Fruit fly (Drosophila melanogaster) whole organism, prepupa: ENCODE data around the gene Coq7.

Experiments
- Blimp-1 ChIP-seq: fragments of 200-800 bp; sonication (Bioruptor generic); optimal IDR thresholded peaks from 3 replicates; lab custom pipeline; 2017; ENCODE audit warnings: missing biosample characterization, missing genetic modification characterization, mild to moderate bottlenecking, moderate library complexity, missing genetic modification reagents
- CG10631 ChIP-seq: fragments of 200-800 bp; sonication (Bioruptor generic); optimal IDR thresholded peaks from 2 replicates; lab custom pipeline; 2016; ENCODE audit warnings: missing biosample characterization, missing genetic modification characterization
- CG10669 ChIP-seq: fragments of 200-800 bp; sonication (Bioruptor generic); optimal IDR thresholded peaks from 3 replicates; lab custom pipeline; 2018; ENCODE audit warnings: missing biosample characterization, mild to moderate bottlenecking, missing genetic modification characterization, moderate library complexity
- CG11294 ChIP-seq: fragments of 200-800 bp; sonication (Bioruptor generic); IDR thresholded peaks from 2 replicates; pipeline ENCODE4 v1.3.6; 2022; ENCODE audit warnings: missing biosample characterization, missing genetic modification characterization
- CG15336 ChIP-seq: fragments of 200-800 bp; sonication (Bioruptor generic); IDR thresholded peaks from 2 replicates; pipeline ENCODE4 v1.3.6; 2022; ENCODE audit warnings: missing biosample characterization, missing genetic modification characterization
- CG1621 ChIP-seq: fragments of 200-800 bp; sonication (Bioruptor generic); optimal IDR thresholded peaks from 3 replicates; lab custom pipeline; 2018; ENCODE audit warnings: missing biosample characterization, mild to moderate bottlenecking, missing genetic modification characterization
- CG16779 ChIP-seq: fragments of 200-800 bp; sonication (Bioruptor generic); optimal IDR thresholded peaks from 3 replicates; lab custom pipeline; 2017; ENCODE audit warnings: missing biosample characterization, mild to moderate bottlenecking, missing genetic modification characterization
- CG3032 ChIP-seq: fragments of 200-800 bp; optimal IDR thresholded peaks from 2 replicates; lab custom pipeline; 2019; ENCODE audit warnings: missing biosample characterization, mild to moderate bottlenecking, missing genetic modification characterization, moderate library complexity
- CG31627 ChIP-seq: fragments of 200-800 bp; sonication (Bioruptor generic); optimal IDR thresholded peaks from 3 replicates; lab custom pipeline; 2016; ENCODE audit warnings: missing biosample characterization, missing genetic modification characterization
- CG32006 ChIP-seq: fragments of 200-800 bp; sonication (Bioruptor generic); optimal IDR thresholded peaks from 3 replicates; lab custom pipeline; 2017; ENCODE audit warnings: missing biosample characterization, mild to moderate bottlenecking, missing genetic modification characterization
- CG34406 ChIP-seq: fragments of 200-800 bp; sonication (Bioruptor generic); optimal IDR thresholded peaks from 3 replicates; lab custom pipeline; 2016; ENCODE audit warnings: missing biosample characterization, missing genetic modification characterization
- CG3919 ChIP-seq: fragments of 200-800 bp; sonication (Bioruptor generic); optimal IDR thresholded peaks from 3 replicates; lab custom pipeline; 2016; ENCODE audit warnings: missing biosample characterization, missing genetic modification characterization
- CG6163 ChIP-seq: fragments of 200-800 bp; sonication (Bioruptor generic); IDR thresholded peaks from 3 replicates; pipeline ENCODE4 v1.3.6; 2022; ENCODE audit warnings: missing biosample characterization, missing genetic modification characterization
- CG6276 ChIP-seq: fragments of 200-800 bp; sonication (Bioruptor generic); optimal IDR thresholded peaks from 2 replicates; lab custom pipeline; 2017; ENCODE audit warnings: missing biosample characterization, mild to moderate bottlenecking, missing genetic modification characterization
- CG6792 ChIP-seq: fragments of 200-800 bp; sonication (Bioruptor generic); optimal IDR thresholded peaks from 3 replicates; lab custom pipeline; 2016; ENCODE audit warnings: missing biosample characterization, missing genetic modification characterization
- CG6808 ChIP-seq: fragments of 200-800 bp; sonication (Bioruptor generic); optimal IDR thresholded peaks from 3 replicates; lab custom pipeline; 2017; ENCODE audit warnings: missing biosample characterization, missing genetic modification characterization, mild to moderate bottlenecking, moderate library complexity, missing genetic modification reagents
- CG6854 ChIP-seq: fragments of 200-800 bp; sonication (Bioruptor generic); optimal IDR thresholded peaks from 2 replicates; lab custom pipeline; 2017; ENCODE audit warnings: missing biosample characterization, mild to moderate bottlenecking, missing genetic modification characterization
- CG7368 ChIP-seq: fragments of 200-800 bp; sonication (Bioruptor generic); optimal IDR thresholded peaks from 3 replicates; lab custom pipeline; 2016; ENCODE audit warnings: missing biosample characterization, missing genetic modification characterization
- CG8119 ChIP-seq: fragments of 200-800 bp; sonication (Bioruptor generic); IDR thresholded peaks from 3 replicates; pipeline ENCODE4 v1.3.6; 2022; ENCODE audit warnings: missing biosample characterization, missing genetic modification characterization
- CG8319 ChIP-seq: fragments of 200-800 bp; sonication (Bioruptor generic); optimal IDR thresholded peaks from 3 replicates; lab custom pipeline; 2016; ENCODE audit warnings: missing biosample characterization, missing genetic modification characterization
- CG8632 ChIP-seq: fragments of 200-800 bp; sonication (Bioruptor generic); optimal IDR thresholded peaks from 3 replicates; lab custom pipeline; 2016; ENCODE audit warnings: missing biosample characterization, missing genetic modification characterization
- CG9139 ChIP-seq: fragments of 200-800 bp; sonication (Bioruptor generic); optimal IDR thresholded peaks from 3 replicates; lab custom pipeline; 2017; ENCODE audit warnings: missing biosample characterization, mild to moderate bottlenecking, missing genetic modification characterization
- Eip75B ChIP-seq: fragments of 200-800 bp; sonication (Bioruptor generic); optimal IDR thresholded peaks from 3 replicates; lab custom pipeline; 2016; ENCODE audit warnings: missing biosample characterization, missing genetic modification characterization
- Eip78C ChIP-seq: fragments of 200-800 bp; sonication (Bioruptor generic); peaks from one replicate; lab custom pipeline; 2016; ENCODE audit warnings: missing biosample characterization, missing genetic modification characterization
- Eip93F ChIP-seq: fragments of 200-800 bp; sonication (Bioruptor generic); optimal IDR thresholded peaks from 2 replicates; lab custom pipeline; 2016; ENCODE audit warnings: missing biosample characterization, mild to moderate bottlenecking, missing genetic modification characterization
- Ets21C ChIP-seq: fragments of 200-800 bp; sonication (Bioruptor generic); optimal IDR thresholded peaks from 3 replicates; lab custom pipeline; 2016; ENCODE audit warnings: missing biosample characterization, missing genetic modification characterization
- Ets96B ChIP-seq: fragments of 200-800 bp; optimal IDR thresholded peaks from 2 replicates; lab custom pipeline; 2019; ENCODE audit warnings: missing biosample characterization, mild to moderate bottlenecking, missing genetic modification characterization, moderate library complexity
- Gug ChIP-seq: fragments of 200-800 bp; sonication (Bioruptor generic); IDR thresholded peaks from 2 replicates; pipeline ENCODE4 v1.3.6; 2022; ENCODE audit warnings: missing biosample characterization, missing genetic modification characterization
- Hr38 ChIP-seq: sonication (Bioruptor generic); optimal IDR thresholded peaks from 2 replicates; lab custom pipeline; 2016; ENCODE audit warnings: missing biosample characterization, missing genetic modification characterization
- Hr39 ChIP-seq: fragments of 200-800 bp; sonication (Bioruptor generic); optimal IDR thresholded peaks from 2 replicates; lab custom pipeline; 2016; ENCODE audit warnings: missing biosample characterization, missing genetic modification characterization
- Hr4 ChIP-seq: fragments of 200-800 bp; sonication (Bioruptor generic); optimal IDR thresholded peaks from 3 replicates; lab custom pipeline; 2016; ENCODE audit warnings: missing biosample characterization, missing genetic modification characterization
- Lpt ChIP-seq: fragments of 200-800 bp; sonication (Bioruptor generic); optimal IDR thresholded peaks from 3 replicates; lab custom pipeline; 2016; ENCODE audit warnings: missing biosample characterization, missing genetic modification characterization
- Met ChIP-seq: fragments of 200-800 bp; sonication (Bioruptor generic); optimal IDR thresholded peaks from 3 replicates; lab custom pipeline; 2016; ENCODE audit warnings: missing biosample characterization, missing genetic modification characterization
- OdsH ChIP-seq: fragments of 200-800 bp; sonication (Bioruptor generic); optimal IDR thresholded peaks from 3 replicates; lab custom pipeline; 2016; ENCODE audit warnings: missing biosample characterization, missing genetic modification characterization
- Smox ChIP-seq: fragments of 200-800 bp; sonication (Bioruptor generic); optimal IDR thresholded peaks from 3 replicates; lab custom pipeline; 2016; ENCODE audit warnings: missing biosample characterization, missing genetic modification characterization
- Sox102F ChIP-seq: fragments of 200-800 bp; sonication (Bioruptor generic); optimal IDR thresholded peaks from 2 replicates; lab custom pipeline; 2016; ENCODE audit warnings: missing biosample characterization, mild to moderate bottlenecking, missing genetic modification characterization
- Sox14 ChIP-seq: fragments of 200-800 bp; sonication (Bioruptor generic); optimal IDR thresholded peaks from 3 replicates; lab custom pipeline; 2016; ENCODE audit warnings: missing biosample characterization, missing genetic modification characterization
- Sox15 ChIP-seq: fragments of 200-800 bp; sonication (Bioruptor generic); optimal IDR thresholded peaks from 3 replicates; lab custom pipeline; 2016; ENCODE audit warnings: missing biosample characterization, missing genetic modification characterization
- achi ChIP-seq: fragments of 200-800 bp; sonication (Bioruptor generic); optimal IDR thresholded peaks from 3 replicates; lab custom pipeline; 2016; ENCODE audit warnings: missing biosample characterization, missing genetic modification characterization
- acj6 ChIP-seq: fragments of 200-800 bp; sonication (Bioruptor generic); optimal IDR thresholded peaks from 3 replicates; lab custom pipeline; 2016; ENCODE audit warnings: missing biosample characterization, missing genetic modification characterization
- cyc ChIP-seq: fragments of 200-800 bp; sonication (Bioruptor generic); optimal IDR thresholded peaks from 3 replicates; lab custom pipeline; 2016; ENCODE audit warnings: missing biosample characterization, missing genetic modification characterization
- dac ChIP-seq: fragments of 200-800 bp; sonication (Bioruptor generic); optimal IDR thresholded peaks from 2 replicates; lab custom pipeline; 2017; ENCODE audit warnings: missing biosample characterization, mild to moderate bottlenecking, missing genetic modification characterization
- dsx ChIP-seq: fragments of 200-800 bp; optimal IDR thresholded peaks from 3 replicates; lab custom pipeline; 2019; ENCODE audit warnings: missing biosample characterization, mild to moderate bottlenecking, missing genetic modification characterization, moderate library complexity; ENCODE audit not compliant: poor library complexity, severe bottlenecking
- eg ChIP-seq: fragments of 200-800 bp; sonication (Bioruptor generic); IDR thresholded peaks from 3 replicates; pipeline ENCODE4 v1.3.6; 2022; ENCODE audit warnings: missing biosample characterization, missing genetic modification characterization
- esn ChIP-seq: fragments of 200-800 bp; sonication (Bioruptor generic); optimal IDR thresholded peaks from 2 replicates; lab custom pipeline; 2016; ENCODE audit warnings: missing biosample characterization, mild to moderate bottlenecking, missing genetic modification characterization, moderate library complexity
- fd59A ChIP-seq: fragments of 200-800 bp; sonication (Bioruptor generic); optimal IDR thresholded peaks from 2 replicates; lab custom pipeline; 2017; ENCODE audit warnings: missing biosample characterization, mild to moderate bottlenecking, missing genetic modification characterization, missing genetic modification reagents
- fd85E ChIP-seq: fragments of 200-800 bp; sonication (Bioruptor generic); optimal IDR thresholded peaks from 3 replicates; lab custom pipeline; 2016; ENCODE audit warnings: missing biosample characterization, missing genetic modification characterization
- fkh ChIP-seq: fragments of 200-800 bp; sonication (Bioruptor generic); optimal IDR thresholded peaks from 3 replicates; lab custom pipeline; 2017; ENCODE audit warnings: missing biosample characterization, mild to moderate bottlenecking, missing genetic modification characterization, moderate library complexity
- net ChIP-seq: fragments of 200-800 bp; sonication (Bioruptor generic); optimal IDR thresholded peaks from 3 replicates; lab custom pipeline; 2016; ENCODE audit warnings: missing biosample characterization, missing genetic modification characterization
- salr ChIP-seq, 2 experiments: fragments of 200-800 bp; sonication (Bioruptor generic); optimal IDR thresholded peaks; 3 replicates each; lab custom pipeline; 2016 to 2018; ENCODE audit warnings: missing biosample characterization in 2 of 2, missing genetic modification characterization in 2 of 2, mild to moderate bottlenecking in 1 of 2
- spab ChIP-seq: fragments of 200-800 bp; sonication (Bioruptor generic); optimal IDR thresholded peaks from 2 replicates; lab custom pipeline; 2017; ENCODE audit warnings: missing biosample characterization, mild to moderate bottlenecking, missing genetic modification characterization, missing genetic modification reagents
- svp ChIP-seq: fragments of 200-800 bp; sonication (Bioruptor generic); peaks from one replicate; lab custom pipeline; 2016; ENCODE audit warnings: missing biosample characterization, missing genetic modification characterization
- vri ChIP-seq: fragments of 200-800 bp; sonication (Bioruptor generic); optimal IDR thresholded peaks from 3 replicates; lab custom pipeline; 2016; ENCODE audit warnings: missing biosample characterization, mild to moderate bottlenecking, missing genetic modification characterization

Gene Coq7

DNA sequence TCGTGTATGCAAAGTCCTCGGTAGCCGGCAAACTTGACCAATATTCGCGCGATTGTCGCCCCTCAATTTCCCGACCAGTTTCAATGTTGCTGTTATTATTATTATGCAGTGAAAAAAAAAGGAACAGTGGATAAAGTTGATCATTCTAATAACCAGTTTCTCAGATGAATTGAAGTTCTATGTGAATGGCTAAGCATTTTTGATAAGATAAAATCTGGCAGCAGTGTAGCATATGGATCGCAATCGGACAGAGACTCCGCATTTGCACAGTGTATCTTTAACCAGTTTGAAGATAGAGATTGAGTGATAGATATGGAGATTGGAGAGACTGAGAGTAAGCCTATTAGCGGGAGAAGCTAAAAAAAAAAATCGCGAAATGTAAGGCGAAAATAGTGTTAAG, 22.4 kb downstream of the Coq7 start:
- TF ChIP-seq dac (GFP tag; lab: Kevin White, UChicago) (peak; percentile 91), Ets21C (GFP tag; lab: Kevin White, UChicago) (peak; percentile 23), Hr38 (GFP tag; lab: Kevin White, UChicago) (peak; percentile 75), acj6 (GFP tag; lab: Kevin White, UChicago) (peak; percentile 72), CG3032 (peak; percentile 38), CG8632 (GFP tag; lab: Kevin White, UChicago) (peak; percentile 63), CG9139 (GFP tag; lab: Kevin White, UChicago) (no peak), CG6163 (peak; percentile 90), Met (GFP tag; lab: Kevin White, UChicago) (peak; percentile 62), Eip78C (peak; percentile 93), Gug (GFP tag; lab: Robert Waterston, UW) (peak; percentile 92), CG16779 (tag; lab: Kevin White, UChicago) (peak; percentile 43), fd59A (GFP tag; lab: Kevin White, UChicago) (peak; percentile 42), CG15336 (GFP tag; lab: Robert Waterston, UW) (peak; percentile 94), Blimp-1 (GFP tag; lab: Kevin White, UChicago) (no peak), salr (GFP tag; optimal IDR thresholded peaks at IDR 0.05; lab: Kevin White, UChicago) (peak; percentile 28 to 72), CG6792 (peak; percentile 66), achi (peak; percentile 80), dsx (GFP tag; lab: Kevin White, UChicago) (peak; percentile 38), Eip75B (GFP tag; lab: Kevin White, UChicago) (peak; percentile 75), svp (GFP tag; lab: Kevin White, UChicago) (peak; percentile 74), Sox15 (GFP tag; lab: Kevin White, UChicago) (peak; percentile 45), CG10631 (GFP tag; lab: Kevin White, UChicago) (peak; percentile 71), CG8119 (peak; percentile 93), Lpt (GFP tag; lab: Kevin White, UChicago) (peak; percentile 90), vri (GFP tag; lab: Kevin White, UChicago) (peak; percentile 23), CG6808 (GFP tag; lab: Kevin White, UChicago) (peak; percentile 36), eg (GFP tag; lab: Robert Waterston, UW) (peak; percentile 96), OdsH (GFP tag; lab: Kevin White, UChicago) (peak; percentile 85), CG3919 (GFP tag; lab: Kevin White, UChicago) (peak; percentile 85), CG6854 (no peak), CG10669 (GFP tag; lab: Kevin White, UChicago) (peak; percentile 45), CG6276 (GFP tag; lab: Kevin White, UChicago) (peak; percentile 88), esn (GFP tag; lab: Kevin White, UChicago) (peak; percentile 56), CG7368 (GFP tag; lab: Kevin White, UChicago) (peak; percentile 76), fkh (no peak), CG34406 (peak; percentile 56), Hr4 (peak; percentile 97), Hr39 (GFP tag; lab: Kevin White, UChicago) (peak; percentile 58), cyc (peak; percentile 67), net (peak; percentile 80), CG8319 (GFP tag; lab: Kevin White, UChicago) (peak; percentile 58), Sox14 (peak; percentile 76), Sox102F (peak; percentile 59), CG32006 (GFP tag; lab: Kevin White, UChicago) (peak; percentile 94), CG11294 (GFP tag; lab: Robert Waterston, UW) (peak; percentile 86), CG31627 (peak; percentile 64), Ets96B (no peak), Smox (peak; percentile 45), fd85E (GFP tag; lab: Kevin White, UChicago) (peak; percentile 26), spab (peak; percentile 25), CG1621 (tag; lab: Kevin White, UChicago) (peak; percentile 39), Eip93F (no peak)
